Worm (Caenorhabditis elegans): ENCODE data around the gene clec-213.

- TF ChIP-seq tab-1 (GFP tag; IDR thresholded peaks at IDR 0.05) (no peak), ref-1 (GFP tag; conservative IDR thresholded peaks at IDR 0.05) (no peak), T22C8.4 (GFP tag; IDR thresholded peaks at IDR 0.05) (no peak)
Observed at ce11 chrV:7587637-7588036, 17.3 kb upstream of the clec-213 start, which contains the start of the genes F19F10.11 and C50E3.5.

Measured in whole organism, midembryonic.